Worm (Caenorhabditis elegans): ENCODE measurements around the gene srh-283.

Gene srh-283

DNA sequence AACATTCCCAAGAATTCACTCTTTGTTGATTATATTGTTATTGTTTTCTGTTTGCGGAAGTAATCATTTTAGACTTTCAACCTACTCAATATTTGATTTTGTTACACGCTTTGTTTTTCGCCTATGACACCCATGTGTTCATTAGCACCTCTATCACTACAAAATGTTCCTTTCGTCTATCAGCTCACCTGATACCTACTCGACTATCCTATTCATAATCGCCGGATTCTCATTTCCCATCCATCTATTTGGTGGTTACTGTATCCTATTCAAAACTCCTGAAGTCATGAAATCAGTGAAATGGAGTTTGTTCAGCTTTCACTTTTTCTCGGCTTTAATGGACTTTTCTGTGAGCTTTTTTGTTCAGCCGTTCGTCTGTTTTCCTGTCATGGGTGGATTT is 40.2 kb downstream of the srh-283 start, which contains the start of gene srh-291:
Gene srh-291 (plus strand): TSS at position 301 of the 400 bp plus-strand sequence.
- TF ChIP-seq W03F9.2 (tag; optimal IDR thresholded peaks at IDR 0.05) = no peak
- TF ChIP-seq dao-5 (tag; optimal IDR thresholded peaks at IDR 0.05) = no peak
- TF ChIP-seq him-1 (tag; optimal IDR thresholded peaks at IDR 0.05) = no peak

DNA sequence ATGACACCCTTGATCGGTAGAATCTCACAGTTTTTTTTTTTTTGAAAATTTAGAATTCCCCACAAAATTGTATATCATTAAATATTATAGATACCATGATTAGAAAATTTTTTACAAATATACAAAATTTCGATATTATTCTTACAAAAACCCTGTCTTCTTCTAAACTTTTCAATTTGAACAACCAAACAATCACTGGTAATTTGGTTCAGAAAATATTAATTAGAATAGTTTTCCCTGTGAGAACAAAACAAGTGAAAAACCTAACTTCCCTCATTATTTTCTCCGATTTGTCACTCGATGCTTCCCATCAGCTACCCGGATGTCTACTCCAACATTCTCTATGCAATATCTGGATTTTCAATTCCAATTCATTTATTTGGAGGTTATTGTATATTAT is 44.9 kb downstream of the srh-283 start, which contains the start of gene srh-296:
Gene srh-296 (plus strand): TSS at position 301 of the 400 bp plus-strand sequence.
- TF ChIP-seq W03F9.2 (tag; optimal IDR thresholded peaks at IDR 0.05) (no peak), him-1 (tag; optimal IDR thresholded peaks at IDR 0.05) (no peak), dao-5 (tag; optimal IDR thresholded peaks at IDR 0.05) (no peak)

DNA sequence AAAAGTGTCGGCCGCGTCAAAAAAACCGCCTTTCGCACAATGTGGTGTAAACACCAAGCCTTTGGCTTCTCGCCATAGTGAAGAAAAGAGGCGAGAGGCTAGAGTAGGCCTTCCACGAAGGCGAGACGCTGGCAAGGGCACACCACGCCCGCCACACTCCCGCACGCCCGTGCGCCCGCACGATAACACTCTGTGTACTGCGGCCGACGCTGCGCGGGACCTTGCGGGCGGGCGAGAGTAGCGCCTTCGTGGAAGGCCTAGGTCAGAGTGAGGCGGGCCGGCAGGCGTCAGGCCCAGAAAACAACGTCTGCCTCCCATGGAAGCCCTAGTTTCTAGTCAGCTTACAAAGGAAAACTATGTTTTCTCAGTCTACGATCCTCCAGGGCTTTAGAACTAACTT is 47.0 kb downstream of the srh-283 start:
- TF ChIP-seq dao-5 (tag; optimal IDR thresholded peaks at IDR 0.05) (no peak), him-1 (tag; optimal IDR thresholded peaks at IDR 0.05) (no peak), W03F9.2 (tag; optimal IDR thresholded peaks at IDR 0.05) (no peak)

Data from whole organism, L4/young adult.